Fruit fly (Drosophila melanogaster) Kc167 (cell line): ENCODE data around the gene tsg.

Experiments
- Myc ChIP-seq: fragments of >200 bp; optimal IDR thresholded peaks from 2 replicates; lab custom pipeline; 2017; ENCODE audit warnings: missing external identifiers
- Sin3A ChIP-seq: fragments of >200 bp; optimal IDR thresholded peaks from 2 replicates; lab custom pipeline; 2018; ENCODE audit warnings: missing external identifiers
- h ChIP-seq: fragments of >200 bp; optimal IDR thresholded peaks from 3 replicates; lab custom pipeline; 2018; ENCODE audit warnings: missing external identifiers
- insv ChIP-seq: fragments of >200 bp; optimal IDR thresholded peaks from 3 replicates; lab custom pipeline; 2018; ENCODE audit warnings: missing external identifiers
- psq ChIP-seq: fragments of >200 bp; optimal IDR thresholded peaks from 2 replicates; lab custom pipeline; 2017; ENCODE audit warnings: missing external identifiers
- ttk ChIP-seq: sonication (Bioruptor generic); optimal IDR thresholded peaks from 2 replicates; lab custom pipeline; 2017; ENCODE audit warnings: missing external identifiers

dm6 chrX:11999974-12000618 lies 11.3 kb upstream of the tsg start:
- TF ChIP-seq psq (lab: Kevin White, UChicago), result no peak
- no peak for TF ChIP-seq h (lab: Kevin White, UChicago)
- no peak for TF ChIP-seq ttk (lab: Kevin White, UChicago)
- no peak for TF ChIP-seq Myc (lab: Kevin White, UChicago)
- no peak for TF ChIP-seq insv
- no peak for TF ChIP-seq Sin3A (lab: Kevin White, UChicago)
